Worm (Caenorhabditis elegans) whole organism, L2 larva: ENCODE measurements around the gene T16H12.3.

ENCODE experiments used
- C34F6.9 ChIP-seq: fragments of 150-350 bp; optimal IDR thresholded peaks from 2 replicates; lab custom pipeline; 2014; ENCODE audit warnings: missing biosample characterization, missing genetic modification characterization
- F13H6.1 ChIP-seq: sonication (generic microtip); optimal IDR thresholded peaks from 2 replicates; lab custom pipeline; 2016; ENCODE audit warnings: missing genetic modification characterization, missing compliant biosample characterization
- R02D3.7 ChIP-seq: fragments of 150-350 bp; optimal IDR thresholded peaks from 2 replicates; lab custom pipeline; 2014; ENCODE audit warnings: missing biosample characterization, missing genetic modification characterization
- Y55F3AM.14 ChIP-seq: fragments of 200-800 bp; sonication (Bioruptor generic); optimal IDR thresholded peaks from 2 replicates; lab custom pipeline; 2018; ENCODE audit warnings: mild to moderate bottlenecking, missing genetic modification characterization, missing compliant biosample characterization
- ZK546.5 ChIP-seq: sonication (generic microtip); optimal IDR thresholded peaks from 2 replicates; lab custom pipeline; 2017; ENCODE audit warnings: missing biosample characterization, missing genetic modification characterization
- aly-2 ChIP-seq: fragments of 150-350 bp; optimal IDR thresholded peaks from 2 replicates; lab custom pipeline; 2014; ENCODE audit warnings: missing biosample characterization, missing genetic modification characterization
- ama-1 ChIP-seq: fragments of 150-350 bp; optimal IDR thresholded peaks from 2 replicates; lab custom pipeline; 2018; ENCODE audit warnings: inconsistent platforms
- ceh-16 ChIP-seq: fragments of 150-350 bp; optimal IDR thresholded peaks from 2 replicates; lab custom pipeline; 2014; ENCODE audit warnings: missing biosample characterization, missing genetic modification characterization
- ceh-82 ChIP-seq: fragments of 150-350 bp; optimal IDR thresholded peaks from 2 replicates; lab custom pipeline; 2014; ENCODE audit warnings: missing biosample characterization, missing genetic modification characterization
- crh-2 ChIP-seq: sonication (generic microtip); optimal IDR thresholded peaks from 2 replicates; lab custom pipeline; 2017; ENCODE audit warnings: missing biosample characterization, missing genetic modification characterization
- egl-27 ChIP-seq: sonication (generic microtip); optimal IDR thresholded peaks from 3 replicates; lab custom pipeline; 2017; ENCODE audit warnings: missing biosample characterization, missing genetic modification reagents, missing genetic modification characterization
- elt-1 ChIP-seq: fragments of 150-350 bp; optimal IDR thresholded peaks from 2 replicates; lab custom pipeline; 2014; ENCODE audit warnings: missing biosample characterization, missing genetic modification characterization
- elt-3 ChIP-seq: sonication (generic microtip); optimal IDR thresholded peaks from 2 replicates; lab custom pipeline; 2017; ENCODE audit warnings: missing biosample characterization, missing genetic modification characterization
- fos-1 ChIP-seq: fragments of 150-350 bp; optimal IDR thresholded peaks from 2 replicates; lab custom pipeline; 2014; ENCODE audit warnings: missing biosample characterization, missing genetic modification characterization
- gmeb-1 ChIP-seq: fragments of 150-350 bp; optimal IDR thresholded peaks from 2 replicates; lab custom pipeline; 2014; ENCODE audit warnings: missing biosample characterization, missing genetic modification characterization
- lin-13 ChIP-seq: fragments of 150-350 bp; optimal IDR thresholded peaks from 2 replicates; lab custom pipeline; 2014; ENCODE audit warnings: missing biosample characterization, missing genetic modification reagents, missing genetic modification characterization
- lin-39 ChIP-seq: fragments of 150-350 bp; optimal IDR thresholded peaks from 2 replicates; lab custom pipeline; 2014; ENCODE audit warnings: missing biosample characterization, missing genetic modification reagents, missing genetic modification characterization
- lsy-2 ChIP-seq, 2 experiments: fragments of 150-350 bp in 1 of 2; sonication (generic microtip) in 1 of 2; optimal IDR thresholded peaks; 2 replicates each; lab custom pipeline; 2014 to 2017; ENCODE audit warnings: missing biosample characterization in 2 of 2, missing genetic modification characterization in 2 of 2
- mab-5 ChIP-seq: fragments of 150-350 bp; optimal IDR thresholded peaks from 2 replicates; lab custom pipeline; 2014; ENCODE audit warnings: missing biosample characterization, missing genetic modification characterization
- mbf-1 ChIP-seq: sonication (generic microtip); optimal IDR thresholded peaks from 2 replicates; lab custom pipeline; 2017; ENCODE audit warnings: missing biosample characterization, missing genetic modification characterization
- mdl-1 ChIP-seq, 2 experiments: fragments of 150-350 bp in 1 of 2; sonication (generic microtip) in 1 of 2; optimal IDR thresholded peaks; 2 replicates each; lab custom pipeline; 2017; ENCODE audit warnings: missing biosample characterization in 2 of 2, missing genetic modification characterization in 2 of 2
- nhr-11 ChIP-seq: fragments of 150-350 bp; optimal IDR thresholded peaks from 2 replicates; lab custom pipeline; 2014; ENCODE audit warnings: missing biosample characterization, missing genetic modification characterization
- nhr-21 ChIP-seq: fragments of 150-350 bp; optimal IDR thresholded peaks from 2 replicates; lab custom pipeline; 2014; ENCODE audit warnings: missing biosample characterization, missing genetic modification characterization
- nhr-237 ChIP-seq: fragments of 150-350 bp; optimal IDR thresholded peaks from 2 replicates; lab custom pipeline; 2014; ENCODE audit warnings: missing biosample characterization, missing genetic modification characterization
- nhr-25 ChIP-seq: fragments of 150-350 bp; sonication (generic microtip); optimal IDR thresholded peaks from 3 replicates; lab custom pipeline; 2014; ENCODE audit warnings: missing biosample characterization, missing genetic modification characterization
- nhr-6 ChIP-seq: fragments of 150-350 bp; optimal IDR thresholded peaks from 2 replicates; lab custom pipeline; 2014; ENCODE audit warnings: missing biosample characterization, missing genetic modification characterization
- nhr-77 ChIP-seq: fragments of 150-350 bp; optimal IDR thresholded peaks from 2 replicates; lab custom pipeline; 2014; ENCODE audit warnings: missing biosample characterization, missing genetic modification characterization
- peb-1 ChIP-seq: fragments of 150-350 bp; optimal IDR thresholded peaks from 2 replicates; lab custom pipeline; 2014; ENCODE audit warnings: missing biosample characterization, missing genetic modification characterization
- skn-1 ChIP-seq: sonication (generic microtip); optimal IDR thresholded peaks from 2 replicates; lab custom pipeline; 2017; ENCODE audit warnings: missing biosample characterization, missing genetic modification characterization
- sma-3 ChIP-seq: sonication (generic microtip); optimal IDR thresholded peaks from 2 replicates; lab custom pipeline; 2016; ENCODE audit warnings: missing genetic modification reagents, missing genetic modification characterization, missing compliant biosample characterization
- sma-9 ChIP-seq, 2 experiments: fragments of 150-350 bp in 1 of 2; sonication (generic microtip) in 1 of 2; optimal IDR thresholded peaks; 2 replicates each; lab custom pipeline; 2014 to 2016; ENCODE audit warnings: missing genetic modification characterization in 2 of 2, mild to moderate bottlenecking in 1 of 2, missing biosample characterization in 1 of 2, missing compliant biosample characterization in 1 of 2, missing genetic modification reagents in 1 of 2, moderate library complexity in 1 of 2
- snpc-4 ChIP-seq: fragments of 150-350 bp; optimal IDR thresholded peaks from 2 replicates; lab custom pipeline; 2014; ENCODE audit warnings: missing biosample characterization, missing genetic modification characterization
- unc-55 ChIP-seq: fragments of 150-350 bp; sonication (generic microtip); optimal IDR thresholded peaks from 3 replicates; lab custom pipeline; 2014; ENCODE audit warnings: missing biosample characterization, missing genetic modification reagents, missing genetic modification characterization
- ztf-11 ChIP-seq: sonication (generic microtip); optimal IDR thresholded peaks from 2 replicates; lab custom pipeline; 2017; ENCODE audit warnings: missing biosample characterization, missing genetic modification characterization
- ztf-4 ChIP-seq: fragments of 150-350 bp; optimal IDR thresholded peaks from 2 replicates; lab custom pipeline; 2014; ENCODE audit warnings: missing biosample characterization, missing genetic modification characterization

The T16H12.3 gene

DNA sequence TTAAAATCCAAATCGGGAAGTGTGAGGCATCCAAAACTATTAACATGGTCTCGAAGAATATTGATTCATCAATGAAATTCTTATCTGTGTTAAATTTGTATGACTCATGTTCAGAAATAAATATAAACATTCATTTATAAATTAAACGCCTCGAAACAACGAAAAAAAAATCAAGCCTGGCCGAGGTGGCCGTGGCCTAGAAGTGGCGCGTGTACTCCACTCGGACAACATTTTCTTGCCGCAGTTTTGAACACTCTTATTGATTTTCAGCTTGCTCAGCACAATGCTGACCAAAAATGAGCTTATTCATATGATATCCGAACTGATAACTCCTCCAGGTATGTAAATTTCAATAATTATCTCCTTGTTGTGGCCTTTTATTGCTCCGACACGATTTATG is 19.0 kb downstream of the T16H12.3 start, which contains the start of gene ekl-6:
TSS of gene ekl-6 (plus strand) at position 265 of the 400 bp plus-strand sequence.
- TF ChIP-seq sma-3 (GFP tag; lab: Kevin White, UChicago) (peak; percentile 63), ztf-4 (no peak), snpc-4 (tag; lab: Kevin White, UChicago) (no peak), C34F6.9 (tag; lab: Kevin White, UChicago) (peak; percentile 73), unc-55 (GFP tag; lab: Kevin White, UChicago) (peak; percentile 54), ceh-82 (tag; lab: Kevin White, UChicago) (no peak), F13H6.1 (peak; percentile 58), lsy-2 (tag; optimal IDR thresholded peaks at IDR 0.05; lab: Kevin White, UChicago) (peak in 1 of 2 experiments; percentile 47), gmeb-1 (tag; lab: Kevin White, UChicago) (peak; percentile 51), crh-2 (peak; percentile 4), nhr-11 (no peak), fos-1 (tag; lab: Kevin White, UChicago) (peak; percentile 21), lin-13 (GFP tag; lab: Kevin White, UChicago) (no peak), peb-1 (tag; lab: Kevin White, UChicago) (no peak), sma-9 (GFP tag; optimal IDR thresholded peaks at IDR 0.05; lab: Kevin White, UChicago) (peak; percentile 68), sma-9 (tag; optimal IDR thresholded peaks at IDR 0.05; lab: Kevin White, UChicago) (no peak), aly-2 (tag; lab: Kevin White, UChicago) (no peak), ztf-11 (tag; lab: Kevin White, UChicago) (no peak)

DNA sequence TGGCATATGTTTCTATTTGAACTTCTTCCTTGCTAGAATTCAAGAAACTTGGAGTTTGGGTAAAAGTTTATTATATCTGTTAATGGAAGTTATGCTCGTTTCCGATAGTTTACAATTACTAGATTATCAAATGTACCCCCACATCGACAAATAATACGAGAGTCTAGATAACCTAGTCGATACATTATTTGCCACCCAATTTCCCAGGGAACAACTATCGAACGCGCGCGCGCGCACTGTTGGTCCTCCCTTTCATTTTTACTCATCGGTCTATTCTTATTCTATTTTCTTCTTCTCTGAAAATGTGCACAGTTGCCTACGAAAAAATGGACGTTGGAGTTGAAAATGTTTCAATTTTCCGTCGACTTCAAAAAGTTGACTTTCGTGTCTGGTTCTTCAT is 22.5 kb downstream of the T16H12.3 start, which contains the start of gene T16G12.13:
TSS of gene T16G12.13 (plus strand) at position 293 of the 400 bp plus-strand sequence.
- TF ChIP-seq nhr-237 (tag; lab: Kevin White, UChicago) (no peak), ceh-16 (tag; lab: Kevin White, UChicago) (no peak), lsy-2 (tag; optimal IDR thresholded peaks at IDR 0.05; lab: Kevin White, UChicago) (no peak), nhr-6 (tag; lab: Kevin White, UChicago) (no peak), lin-39 (tag; lab: Kevin White, UChicago) (no peak), C34F6.9 (tag; lab: Kevin White, UChicago) (no peak), mdl-1 (tag; optimal IDR thresholded peaks at IDR 0.05; lab: Kevin White, UChicago) (no peak), nhr-21 (tag; lab: Kevin White, UChicago) (no peak), F13H6.1 (no peak), skn-1 (tag; lab: Kevin White, UChicago) (no peak), ztf-11 (tag; lab: Kevin White, UChicago) (no peak), egl-27 (tag; lab: Kevin White, UChicago) (no peak), Y55F3AM.14 (no peak), nhr-25 (tag; lab: Kevin White, UChicago) (no peak), sma-3 (GFP tag; lab: Kevin White, UChicago) (no peak), snpc-4 (tag; lab: Kevin White, UChicago) (no peak), elt-3 (tag; lab: Kevin White, UChicago) (no peak), sma-9 (GFP tag; optimal IDR thresholded peaks at IDR 0.05; lab: Kevin White, UChicago) (no peak), sma-9 (tag; optimal IDR thresholded peaks at IDR 0.05; lab: Kevin White, UChicago) (no peak), peb-1 (tag; lab: Kevin White, UChicago) (no peak), ztf-4 (no peak)

DNA sequence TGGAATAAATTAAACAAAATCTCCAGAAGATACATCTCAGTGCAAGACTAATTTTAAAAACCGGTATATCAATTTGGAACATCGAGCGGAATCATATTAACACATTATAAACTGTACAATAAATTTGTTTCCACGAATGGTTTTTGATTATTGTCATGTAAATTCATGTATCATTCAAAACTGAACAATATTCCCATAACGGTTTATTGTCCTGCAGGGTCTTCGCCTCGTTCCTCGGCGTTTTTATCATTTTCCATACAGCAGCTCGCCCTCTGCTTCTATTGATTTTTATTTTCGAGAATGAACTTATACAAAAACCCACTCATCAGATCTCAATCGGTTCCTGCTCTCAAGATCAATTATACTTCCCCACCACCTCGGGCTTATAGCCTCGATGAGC is 24.1 kb downstream of the T16H12.3 start, which contains the start of gene T16G12.8:
TSS of gene T16G12.8 (plus strand) at position 301 of the 400 bp plus-strand sequence.
- TF ChIP-seq R02D3.7 = no peak
- no peak for TF ChIP-seq ZK546.5 (tag; lab: Kevin White, UChicago)
- no peak for TF ChIP-seq Y55F3AM.14
- no peak for TF ChIP-seq elt-1 (tag; lab: Kevin White, UChicago)

DNA sequence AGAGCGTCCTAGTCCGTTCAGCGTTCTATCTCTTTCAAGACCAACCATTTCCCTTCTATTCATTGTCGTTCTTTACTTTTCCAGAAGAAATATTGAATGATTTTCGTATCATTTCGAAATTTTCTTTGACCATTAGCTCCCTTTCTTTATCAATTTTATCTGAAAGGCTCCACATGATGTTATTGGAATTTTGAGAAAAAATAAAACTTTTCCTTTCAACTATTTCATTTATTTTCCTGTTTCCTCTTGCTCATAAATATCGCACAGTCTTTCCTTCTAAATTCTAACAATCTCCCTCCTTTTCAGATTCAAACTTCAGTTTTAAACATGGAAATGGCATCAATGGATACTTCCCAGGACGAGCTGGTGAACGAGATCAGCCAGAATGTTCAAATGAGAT is 25.6 kb downstream of the T16H12.3 start, which contains the start of gene T16G12.4:
TSS of gene T16G12.4 (plus strand) at position 301 of the 400 bp plus-strand sequence.
- TF ChIP-seq nhr-11 = no peak
- no peak for TF ChIP-seq nhr-77 (tag; lab: Kevin White, UChicago)
- TF ChIP-seq F13H6.1 = no peak
- no peak for TF ChIP-seq lin-39 (tag; lab: Kevin White, UChicago)
- no peak for TF ChIP-seq lsy-2 (tag; optimal IDR thresholded peaks at IDR 0.05; lab: Kevin White, UChicago)
- TF ChIP-seq ztf-11 (tag; lab: Kevin White, UChicago) = no peak
- no peak for TF ChIP-seq ama-1
- TF ChIP-seq, all 48 proteins: peak for 0

DNA sequence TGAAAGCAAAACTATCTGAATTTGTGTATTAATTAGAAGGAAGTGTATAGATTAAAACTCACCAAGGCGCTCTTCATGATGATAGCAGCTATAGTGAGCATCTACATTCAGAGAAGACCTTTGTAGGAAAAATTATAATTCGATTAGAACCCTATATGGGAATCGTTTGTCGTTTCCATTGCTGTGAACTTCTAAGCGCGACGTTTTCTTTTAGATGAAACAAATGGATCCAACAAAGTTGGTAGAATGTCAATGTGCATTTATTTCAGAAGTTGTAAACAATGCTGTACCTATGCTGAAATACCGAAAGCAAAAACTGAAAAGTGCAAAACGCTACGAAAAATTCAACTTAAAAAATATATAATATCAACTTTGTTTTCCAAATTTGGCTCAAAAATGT is 27.1 kb downstream of the T16H12.3 start, which contains the start of gene T16G12.10:
TSS of gene T16G12.10 (minus strand) at position 101 of the 400 bp plus-strand sequence.
- TF ChIP-seq mab-5 (tag; lab: Kevin White, UChicago) (no peak), aly-2 (tag; lab: Kevin White, UChicago) (no peak), C34F6.9 (tag; lab: Kevin White, UChicago) (no peak), nhr-21 (tag; lab: Kevin White, UChicago) (no peak), sma-9 (GFP tag; optimal IDR thresholded peaks at IDR 0.05; lab: Kevin White, UChicago) (no peak), sma-9 (tag; optimal IDR thresholded peaks at IDR 0.05; lab: Kevin White, UChicago) (no peak), nhr-11 (no peak), ztf-11 (tag; lab: Kevin White, UChicago) (no peak), mbf-1 (tag; lab: Kevin White, UChicago) (no peak)
